Fruit fly (Drosophila melanogaster): ENCODE measurements around the gene Raf.

The Raf gene

DNA sequence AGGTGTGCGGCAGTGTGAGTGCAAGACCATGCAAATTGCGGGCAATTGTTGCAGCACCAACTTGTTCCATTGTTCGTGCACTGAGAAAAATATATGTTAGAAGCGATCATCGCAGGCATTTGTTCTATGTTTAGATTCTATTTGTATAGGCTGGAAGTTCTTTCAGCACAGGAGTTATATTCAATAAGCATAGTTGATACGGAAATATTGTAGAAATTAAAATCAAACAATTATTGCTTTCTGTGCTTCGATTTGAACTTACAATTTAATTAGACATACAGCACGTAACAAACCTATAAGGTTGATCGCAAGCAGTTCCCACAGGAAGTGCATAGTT is 54.9 kb downstream of the Raf start (continued):
- no peak for TF ChIP-seq Sox14 (GFP tag; optimal IDR thresholded peaks at IDR 0.05)
- TF ChIP-seq Hr38 (GFP tag; optimal IDR thresholded peaks at IDR 0.05), result no peak
- peak; percentile 8 for TF ChIP-seq Hr39 (GFP tag; optimal IDR thresholded peaks at IDR 0.05)
- TF ChIP-seq Eip78C (GFP tag), result peak; percentile 27
- no peak for TF ChIP-seq Blimp-1 (GFP tag; optimal IDR thresholded peaks at IDR 0.05)
- TF ChIP-seq eg (GFP tag; IDR thresholded peaks at IDR 0.05), result peak; percentile 81
- no peak for TF ChIP-seq CG34406 (GFP tag; optimal IDR thresholded peaks at IDR 0.05)
- no peak for TF ChIP-seq Ets21C (GFP tag; optimal IDR thresholded peaks at IDR 0.05)
- no peak for TF ChIP-seq pdm3 (GFP tag; optimal IDR thresholded peaks at IDR 0.05)
- no peak for TF ChIP-seq CG11762 (GFP tag; optimal IDR thresholded peaks at IDR 0.05; ENCODE audit: insufficient read depth)
- peak; percentile 43; the same call in 1 of the 2 replicates for TF ChIP-seq CG11294 (GFP tag; IDR thresholded peaks at IDR 0.05)
- TF ChIP-seq CG32006 (GFP tag; optimal IDR thresholded peaks at IDR 0.05), result no peak
- TF ChIP-seq CG9139 (GFP tag; optimal IDR thresholded peaks at IDR 0.05), result no peak
- TF ChIP-seq fd59A (GFP tag; optimal IDR thresholded peaks at IDR 0.05), result no peak
- no peak for TF ChIP-seq CG10669 (GFP tag; optimal IDR thresholded peaks at IDR 0.05)

DNA sequence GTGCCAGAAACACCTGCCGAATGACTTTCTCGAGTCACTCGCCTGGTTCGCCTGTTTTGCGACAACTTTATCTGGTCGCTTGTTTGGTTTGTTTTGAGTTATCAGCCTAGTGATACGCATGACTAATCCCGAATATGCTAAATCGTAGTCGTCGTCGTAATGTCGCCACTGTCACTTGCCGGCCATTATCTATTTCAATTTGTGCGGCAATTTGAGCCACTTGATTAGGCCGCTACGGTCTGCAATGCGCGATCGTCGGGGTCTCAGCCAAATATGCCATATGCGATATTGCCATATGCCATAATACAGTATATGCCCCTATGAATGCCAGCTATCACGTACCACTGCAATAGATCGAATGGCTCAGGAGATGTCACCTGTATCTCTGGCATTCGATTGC is 57.6 kb downstream of the Raf start:
- TF ChIP-seq CG3919 (GFP tag; optimal IDR thresholded peaks at IDR 0.05), result no peak
- TF ChIP-seq CG16779 (tag; optimal IDR thresholded peaks at IDR 0.05), result no peak
- TF ChIP-seq vri (GFP tag; optimal IDR thresholded peaks at IDR 0.05), result peak; percentile 66
- no peak for TF ChIP-seq net (GFP tag; optimal IDR thresholded peaks at IDR 0.05)
- no peak for TF ChIP-seq Blimp-1 (GFP tag; optimal IDR thresholded peaks at IDR 0.05)
- peak; percentile 28 for TF ChIP-seq svp (GFP tag)

dm6 chrX:2354169-2354568 is 58.9 kb downstream of the Raf start:
- TF ChIP-seq Smox (GFP tag; optimal IDR thresholded peaks at IDR 0.05) (no peak), Sox14 (GFP tag; optimal IDR thresholded peaks at IDR 0.05) (no peak), CG9139 (GFP tag; optimal IDR thresholded peaks at IDR 0.05) (no peak), CG7368 (GFP tag; optimal IDR thresholded peaks at IDR 0.05) (no peak), Ets96B (tag; optimal IDR thresholded peaks at IDR 0.05) (no peak)

- TF ChIP-seq CG1621 (tag; optimal IDR thresholded peaks at IDR 0.05), result no peak
- TF ChIP-seq Eip75B (GFP tag; optimal IDR thresholded peaks at IDR 0.05), result no peak
- no peak for TF ChIP-seq Sox14 (GFP tag; optimal IDR thresholded peaks at IDR 0.05)
- no peak for TF ChIP-seq pdm3 (GFP tag; optimal IDR thresholded peaks at IDR 0.05)
- TF ChIP-seq CG6276 (GFP tag; optimal IDR thresholded peaks at IDR 0.05), result no peak
- no peak for TF ChIP-seq CG10669 (GFP tag; optimal IDR thresholded peaks at IDR 0.05)
- TF ChIP-seq Blimp-1 (GFP tag; optimal IDR thresholded peaks at IDR 0.05), result no peak
Observed at dm6 chrX:2355531-2355986, 60.3 kb downstream of the Raf start.

DNA sequence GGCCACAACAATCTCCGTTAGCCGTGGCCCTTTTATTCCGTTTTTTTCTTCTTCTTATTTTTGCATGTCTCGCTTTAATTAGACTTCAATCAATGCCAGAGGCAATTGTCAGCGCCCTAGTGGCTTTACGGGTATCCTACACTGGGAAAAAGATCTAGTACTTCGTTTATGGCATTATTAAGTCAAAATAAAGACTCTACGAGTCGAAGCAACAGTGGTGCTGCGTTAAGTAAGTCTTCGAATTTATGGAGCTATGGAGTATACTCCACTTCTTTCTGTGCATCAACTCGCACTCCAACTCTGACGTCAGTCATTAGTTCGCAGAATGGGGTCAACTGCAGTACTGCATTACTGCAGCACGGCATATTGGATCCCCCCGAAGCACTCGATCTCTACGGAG is 61.2 kb downstream of the Raf start:
- TF ChIP-seq CG8319 (GFP tag; optimal IDR thresholded peaks at IDR 0.05) (no peak), CG11902 (GFP tag; optimal IDR thresholded peaks at IDR 0.05) (no peak), Met (GFP tag; optimal IDR thresholded peaks at IDR 0.05) (no peak), Sox14 (GFP tag; optimal IDR thresholded peaks at IDR 0.05) (no peak), fd85E (GFP tag; optimal IDR thresholded peaks at IDR 0.05) (no peak), ss (GFP tag; optimal IDR thresholded peaks at IDR 0.05) (no peak), Hr38 (GFP tag; optimal IDR thresholded peaks at IDR 0.05) (no peak), Sox15 (GFP tag; optimal IDR thresholded peaks at IDR 0.05) (no peak), Ets21C (GFP tag; optimal IDR thresholded peaks at IDR 0.05) (no peak), fd59A (GFP tag; optimal IDR thresholded peaks at IDR 0.05) (no peak), CG3032 (tag; optimal IDR thresholded peaks at IDR 0.05) (peak; percentile 41), CG11294 (GFP tag; IDR thresholded peaks at IDR 0.05) (0 out of 2 replicates have a peak, but pooled peaks have one; percentile 18), Eip75B (GFP tag; optimal IDR thresholded peaks at IDR 0.05) (peak; percentile 35), acj6 (GFP tag; optimal IDR thresholded peaks at IDR 0.05) (no peak), CG7368 (GFP tag; optimal IDR thresholded peaks at IDR 0.05) (peak; percentile 46), salr (GFP tag; optimal IDR thresholded peaks at IDR 0.05) (no peak), lz (GFP tag; optimal IDR thresholded peaks at IDR 0.05) (no peak), CG34406 (GFP tag; optimal IDR thresholded peaks at IDR 0.05) (no peak), CG6808 (GFP tag; optimal IDR thresholded peaks at IDR 0.05) (no peak), cyc (GFP tag; optimal IDR thresholded peaks at IDR 0.05) (no peak), OdsH (GFP tag; optimal IDR thresholded peaks at IDR 0.05) (peak; percentile 4), CG10669 (GFP tag; optimal IDR thresholded peaks at IDR 0.05) (peak; percentile 2), CG11762 (GFP tag; optimal IDR thresholded peaks at IDR 0.05; ENCODE audit: insufficient read depth) (peak; percentile 20), CG15336 (GFP tag; IDR thresholded peaks at IDR 0.05) (peak; percentile 47; the same call in 1 of the 2 replicates), Lpt (GFP tag; optimal IDR thresholded peaks at IDR 0.05) (no peak), CG9139 (GFP tag; optimal IDR thresholded peaks at IDR 0.05) (no peak), dac (GFP tag; optimal IDR thresholded peaks at IDR 0.05) (no peak), CG32006 (GFP tag; optimal IDR thresholded peaks at IDR 0.05) (peak; percentile 40), fkh (GFP tag; optimal IDR thresholded peaks at IDR 0.05) (no peak)
